Fruit fly (Drosophila melanogaster) whole organism: Measurements from ENCODE around the gene Lsm12a.

ENCODE experiments used
- CG8478 ChIP-seq: fragments of >200 bp; optimal IDR thresholded peaks from 2 replicates; lab custom pipeline; 2018; ENCODE audit warnings: inconsistent platforms
- pan ChIP-seq: fragments of >200 bp; optimal IDR thresholded peaks from 2 replicates; lab custom pipeline; 2017
- psq ChIP-seq: fragments of >200 bp; optimal IDR thresholded peaks from 2 replicates; lab custom pipeline; 2017

DNA sequence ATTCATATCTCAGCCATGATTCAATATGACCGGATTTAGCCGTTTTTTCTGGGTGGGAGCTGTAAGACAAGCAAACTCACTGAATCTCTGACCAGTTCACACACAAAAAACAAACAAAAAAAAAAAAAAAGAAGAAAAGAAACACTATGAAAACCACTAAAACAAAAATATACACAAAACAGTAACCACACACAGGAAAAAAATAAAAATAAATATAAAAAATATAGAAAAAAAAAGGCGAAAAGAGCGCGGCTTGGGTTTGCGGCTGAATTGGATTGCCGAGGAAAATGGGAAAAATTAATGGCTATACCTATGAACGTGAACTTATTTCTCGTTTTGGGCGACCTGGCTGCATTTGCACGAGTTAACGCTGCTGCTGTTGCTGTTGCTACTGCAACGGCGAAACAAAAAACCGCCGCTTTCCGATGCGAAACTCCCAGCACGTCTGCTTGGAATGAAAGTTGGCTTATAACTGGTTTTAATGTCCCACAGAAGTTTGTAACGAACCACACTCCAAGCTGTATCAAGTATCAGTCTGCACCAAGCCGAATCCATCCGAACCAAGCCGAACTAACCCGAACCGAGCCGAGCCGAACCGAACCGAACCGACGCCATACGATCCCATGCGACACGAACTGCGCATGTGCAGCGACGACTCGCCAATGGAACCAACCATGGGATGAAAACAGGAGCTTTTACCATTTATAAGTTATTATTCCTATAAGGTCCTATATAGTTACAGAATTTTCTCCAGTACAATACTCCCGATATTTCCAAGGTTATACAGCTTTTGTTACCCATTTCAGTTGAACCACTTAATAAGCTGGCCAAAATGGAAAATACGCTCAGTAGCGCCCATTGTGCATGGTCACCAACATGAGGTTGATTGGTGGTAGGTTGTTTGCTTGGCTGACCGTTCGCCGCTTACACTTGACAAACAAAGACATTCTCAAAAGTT is 14.7 kb upstream of the Lsm12a start, which contains the start of gene fw:
- no peak for TF ChIP-seq pan (lab: Kevin White, UChicago)
- TF ChIP-seq psq (lab: Kevin White, UChicago) = no peak
- no peak for TF ChIP-seq CG8478 (lab: Kevin White, UChicago)
